Fruit fly (Drosophila melanogaster): ENCODE measurements around the gene DIP-kappa.

- TF ChIP-seq CTCF (optimal IDR thresholded peaks at IDR 0.05) = no peak
- TF ChIP-seq CG8478 (optimal IDR thresholded peaks at IDR 0.05) = no peak
These were observed 18.7 kb upstream of the DIP-kappa start, which contains the start of gene nur for dm6 chr2L:13735838-13736237.
